Worm (Caenorhabditis elegans) whole organism, L4 larva: ENCODE measurements around the gene ZK899.1.
A peak's percentile ranks its signal among the peaks of the same experiment; 100 is the strongest.

Source experiments
- D1046.2 ChIP-seq: fragments of 200-800 bp; sonication (Bioruptor generic); IDR thresholded peaks from 2 replicates; pipeline ENCODE4 v1.3.6; 2022; ENCODE audit warnings: missing genetic modification characterization, missing compliant biosample characterization
- R02D3.7 ChIP-seq: fragments of 150-350 bp; sonication (generic microtip); optimal IDR thresholded peaks from 3 replicates; lab custom pipeline; 2014; ENCODE audit warnings: missing biosample characterization, missing genetic modification characterization
- Y48G9A.11 ChIP-seq: fragments of 200-800 bp; sonication (Bioruptor generic); IDR thresholded peaks from 2 replicates; pipeline ENCODE4 v1.3.6; 2022; ENCODE audit warnings: missing genetic modification reagents, missing genetic modification characterization, missing compliant biosample characterization
- Y5F2A.4 ChIP-seq: fragments of 200-800 bp; sonication (Bioruptor generic); optimal IDR thresholded peaks from 2 replicates; lab custom pipeline; 2018; ENCODE audit warnings: mild to moderate bottlenecking, missing genetic modification characterization, missing compliant biosample characterization
- Y75B8A.6 ChIP-seq: fragments of 200-800 bp; sonication (Bioruptor generic); IDR thresholded peaks from 2 replicates; pipeline ENCODE4 v1.3.6; 2022; ENCODE audit warnings: missing genetic modification reagents, missing genetic modification characterization, missing compliant biosample characterization
- ZK337.2 ChIP-seq: fragments of 200-800 bp; sonication (Bioruptor generic); IDR thresholded peaks from 2 replicates; pipeline ENCODE4 v1.3.6; 2022; ENCODE audit warnings: missing genetic modification reagents, missing genetic modification characterization, missing compliant biosample characterization
- aha-1 ChIP-seq: fragments of 150-350 bp; peaks from one replicate; lab custom pipeline; 2014; ENCODE audit warnings: missing biosample characterization, missing genetic modification characterization
- attf-4 ChIP-seq: sonication (generic microtip); optimal IDR thresholded peaks from 3 replicates; lab custom pipeline; 2017; ENCODE audit warnings: missing biosample characterization, missing genetic modification characterization
- ceh-28 ChIP-seq: fragments of 150-350 bp; optimal IDR thresholded peaks from 2 replicates; lab custom pipeline; 2014; ENCODE audit warnings: missing biosample characterization, missing genetic modification reagents, missing genetic modification characterization
- ceh-82 ChIP-seq: sonication (generic microtip); optimal IDR thresholded peaks from 2 replicates; lab custom pipeline; 2017; ENCODE audit warnings: missing biosample characterization, missing genetic modification characterization
- cey-2 ChIP-seq: sonication (generic microtip); optimal IDR thresholded peaks from 3 replicates; lab custom pipeline; 2017; ENCODE audit warnings: missing genetic modification characterization, mild to moderate bottlenecking, missing compliant biosample characterization, antibody characterized with exemption, borderline replicate concordance; ENCODE audit not compliant: insufficient read depth
- dpl-1 ChIP-seq: fragments of 150-350 bp; optimal IDR thresholded peaks from 2 replicates; lab custom pipeline; 2014; ENCODE audit warnings: missing biosample characterization, missing genetic modification reagents, missing genetic modification characterization
- duxl-1 ChIP-seq: sonication (generic microtip); optimal IDR thresholded peaks from 2 replicates; lab custom pipeline; 2016; ENCODE audit warnings: mild to moderate bottlenecking, missing genetic modification characterization, moderate library complexity, missing compliant biosample characterization; ENCODE audit not compliant: poor library complexity
- hlh-11 ChIP-seq: fragments of 200-800 bp; sonication (Bioruptor generic); optimal IDR thresholded peaks from 2 replicates; lab custom pipeline; 2018; ENCODE audit warnings: mild to moderate bottlenecking, missing genetic modification characterization, missing compliant biosample characterization
- hlh-30 ChIP-seq: sonication (generic microtip); optimal IDR thresholded peaks from 2 replicates; lab custom pipeline; 2017; ENCODE audit warnings: antibody characterized with exemption, mild to moderate bottlenecking, missing genetic modification characterization, missing compliant biosample characterization; ENCODE audit not compliant: insufficient read depth
- lin-1 ChIP-seq: fragments of 200-800 bp; sonication (Bioruptor generic); IDR thresholded peaks from 2 replicates; pipeline ENCODE4 v1.3.6; 2022; ENCODE audit warnings: missing genetic modification reagents, missing genetic modification characterization, missing compliant biosample characterization
- lin-29 ChIP-seq: fragments of 200-800 bp; sonication (Bioruptor generic); IDR thresholded peaks from 2 replicates; pipeline ENCODE4 v1.3.6; 2022; ENCODE audit warnings: missing genetic modification reagents, missing genetic modification characterization, missing compliant biosample characterization
- lir-3 ChIP-seq: sonication (generic microtip); optimal IDR thresholded peaks from 2 replicates; lab custom pipeline; 2016; ENCODE audit warnings: mild to moderate bottlenecking, missing genetic modification characterization, missing compliant biosample characterization
- madf-5 ChIP-seq, 2 experiments: fragments of 200-800 bp; sonication (Bioruptor generic); IDR thresholded peaks; 2 replicates each; pipeline ENCODE4 v1.3.6; 2022; ENCODE audit warnings: missing compliant biosample characterization in 2 of 2, missing genetic modification characterization in 2 of 2
- madf-9 ChIP-seq: fragments of 200-800 bp; sonication (Bioruptor generic); conservative IDR thresholded peaks from 2 replicates; pipeline ENCODE4 v1.3.6; 2022; ENCODE audit warnings: missing genetic modification reagents, missing genetic modification characterization, missing compliant biosample characterization
- mep-1 ChIP-seq: fragments of 150-350 bp; sonication (generic microtip); optimal IDR thresholded peaks from 3 replicates; lab custom pipeline; 2014; ENCODE audit warnings: missing biosample characterization, missing genetic modification characterization
- mxl-2 ChIP-seq: fragments of 200-800 bp; sonication (Bioruptor generic); conservative IDR thresholded peaks from 2 replicates; pipeline ENCODE4 v1.3.6; 2022; ENCODE audit warnings: missing genetic modification reagents, missing genetic modification characterization, missing compliant biosample characterization
- nhr-10 ChIP-seq: fragments of 150-350 bp; optimal IDR thresholded peaks from 2 replicates; lab custom pipeline; 2014; ENCODE audit warnings: missing biosample characterization, missing genetic modification characterization
- nhr-11 ChIP-seq: fragments of 150-350 bp; optimal IDR thresholded peaks from 2 replicates; lab custom pipeline; 2014; ENCODE audit warnings: missing biosample characterization, missing genetic modification characterization
- nhr-28 ChIP-seq: fragments of 150-350 bp; optimal IDR thresholded peaks from 2 replicates; lab custom pipeline; 2014; ENCODE audit warnings: missing biosample characterization, missing genetic modification characterization
- nhr-41 ChIP-seq: fragments of 200-800 bp; sonication (Bioruptor generic); IDR thresholded peaks from 2 replicates; pipeline ENCODE4 v1.3.6; 2022; ENCODE audit warnings: missing genetic modification reagents, missing genetic modification characterization, missing compliant biosample characterization
- nhr-6 ChIP-seq: fragments of 150-350 bp; optimal IDR thresholded peaks from 2 replicates; lab custom pipeline; 2014; ENCODE audit warnings: missing biosample characterization, missing genetic modification characterization
- pha-4 ChIP-seq, 2 experiments: fragments of 150-350 bp in 1 of 2; fragments of 200-800 bp in 1 of 2; sonication (Bioruptor generic) in 1 of 2; IDR thresholded peaks in 1 of 2; optimal IDR thresholded peaks in 1 of 2; 2 replicates each; pipeline versions ENCODE4 v1.3.6 to Lab custom; 2014 to 2022; ENCODE audit warnings: missing genetic modification characterization in 2 of 2, missing genetic modification reagents in 2 of 2, missing biosample characterization in 1 of 2, missing compliant biosample characterization in 1 of 2
- rbr-2 ChIP-seq: sonication (generic microtip); optimal IDR thresholded peaks from 2 replicates; lab custom pipeline; 2016; ENCODE audit warnings: missing genotype, missing genetic modification characterization, missing compliant biosample characterization
- set-16 ChIP-seq: fragments of 200-800 bp; sonication (Bioruptor generic); IDR thresholded peaks from 2 replicates; pipeline ENCODE4 v1.3.6; 2022; ENCODE audit warnings: missing genetic modification reagents, missing genetic modification characterization, missing compliant biosample characterization
- snpc-1.2 ChIP-seq: fragments of 200-800 bp; sonication (Bioruptor generic); IDR thresholded peaks from 2 replicates; pipeline ENCODE4 v1.3.6; 2022; ENCODE audit warnings: missing genetic modification reagents, missing genetic modification characterization, missing compliant biosample characterization
- unc-62 ChIP-seq, 3 experiments: fragments of 150-350 bp in 1 of 3; sonication (generic microtip); optimal IDR thresholded peaks in 2 of 3; peaks in 1 of 3; 1 replicate in 1 of 3; 2 replicates in 2 of 3; lab custom pipeline; 2014 to 2017; ENCODE audit warnings: missing biosample characterization in 3 of 3, missing genetic modification characterization in 3 of 3, missing genetic modification reagents in 3 of 3, missing genotype in 1 of 3
- vab-7 ChIP-seq: fragments of 200-800 bp; sonication (Bioruptor generic); IDR thresholded peaks from 2 replicates; pipeline ENCODE4 v1.3.6; 2022; ENCODE audit warnings: missing genetic modification reagents, missing genetic modification characterization, missing compliant biosample characterization
- zag-1 ChIP-seq: fragments of 150-350 bp; optimal IDR thresholded peaks from 2 replicates; lab custom pipeline; 2014; ENCODE audit warnings: missing biosample characterization, missing genetic modification characterization

Gene ZK899.1

ce11 chrX:9403622-9404255 is 42.7 kb upstream of the ZK899.1 start (continued):
- TF ChIP-seq hlh-11 (tag; lab: Kevin White, UChicago) (peak; percentile 2), Y5F2A.4 (GFP tag; lab: Kevin White, UChicago) (no peak), duxl-1 (no peak), nhr-10 (tag; lab: Kevin White, UChicago) (no peak), mxl-2 (GFP tag; lab: Robert Waterston, UW) (no peak), nhr-11 (tag; lab: Kevin White, UChicago) (no peak), R02D3.7 (tag; lab: Kevin White, UChicago) (no peak)
- TF ChIP-seq, all 104 proteins: peak for 7

ce11 chrX:9405922-9406321 is 40.5 kb upstream of the ZK899.1 start:
- TF ChIP-seq madf-9 (GFP tag; lab: Robert Waterston, UW) (no peak), D1046.2 (GFP tag; lab: Robert Waterston, UW) (no peak), Y48G9A.11 (GFP tag; lab: Robert Waterston, UW) (no peak), unc-62 (GFP tag; optimal IDR thresholded peaks at IDR 0.05 in 1 of 2; lab: Kevin White, UChicago) (no peak), unc-62 (tag; optimal IDR thresholded peaks at IDR 0.05; lab: Kevin White, UChicago) (no peak), pha-4 (GFP tag; IDR thresholded peaks at IDR 0.05; lab: Robert Waterston, UW) (no peak), pha-4 (tag; optimal IDR thresholded peaks at IDR 0.05; lab: Kevin White, UChicago) (no peak), R02D3.7 (tag; lab: Kevin White, UChicago) (no peak), Y5F2A.4 (GFP tag; lab: Kevin White, UChicago) (no peak)
- TF ChIP-seq, all 104 proteins: peak for 0

ce11 chrX:9409114-9409513 is 37.3 kb upstream of the ZK899.1 start:
- peak in 1 of 2 experiments; percentile 33 for TF ChIP-seq unc-62 (GFP tag; optimal IDR thresholded peaks at IDR 0.05 in 1 of 2; lab: Kevin White, UChicago)
- no peak for TF ChIP-seq unc-62 (tag; optimal IDR thresholded peaks at IDR 0.05; lab: Kevin White, UChicago)
- TF ChIP-seq mep-1 = no peak
- no peak for TF ChIP-seq D1046.2 (GFP tag; lab: Robert Waterston, UW)
- peak; percentile 44 for TF ChIP-seq hlh-30
- no peak for TF ChIP-seq lin-1
- TF ChIP-seq lin-29 = no peak
- TF ChIP-seq duxl-1 = no peak
- no peak for TF ChIP-seq nhr-41 (GFP tag; lab: Robert Waterston, UW)
- TF ChIP-seq pha-4 (GFP tag; IDR thresholded peaks at IDR 0.05; lab: Robert Waterston, UW) = no peak
- no peak for TF ChIP-seq pha-4 (tag; optimal IDR thresholded peaks at IDR 0.05; lab: Kevin White, UChicago)
- TF ChIP-seq aha-1 = peak; percentile 38
- no peak for TF ChIP-seq cey-2 (tag; lab: Kevin White, UChicago)
- no peak for TF ChIP-seq madf-5 (GFP tag; IDR thresholded peaks at IDR 0.05; lab: Robert Waterston, UW)
- no peak for TF ChIP-seq ceh-28 (tag; lab: Kevin White, UChicago)
- no peak for TF ChIP-seq vab-7 (GFP tag; lab: Robert Waterston, UW)
- TF ChIP-seq attf-4 = no peak
- TF ChIP-seq lir-3 (tag; lab: Kevin White, UChicago) = no peak
- no peak for TF ChIP-seq dpl-1 (GFP tag; lab: Kevin White, UChicago)
- no peak for TF ChIP-seq madf-9 (GFP tag; lab: Robert Waterston, UW)
- no peak for TF ChIP-seq Y75B8A.6 (GFP tag; lab: Robert Waterston, UW)
- TF ChIP-seq zag-1 = no peak
- TF ChIP-seq hlh-11 (tag; lab: Kevin White, UChicago) = no peak
- no peak for TF ChIP-seq ZK337.2 (GFP tag; lab: Robert Waterston, UW)
- no peak for TF ChIP-seq ceh-82 (tag; lab: Kevin White, UChicago)
- no peak for TF ChIP-seq nhr-6 (tag; lab: Kevin White, UChicago)
- no peak for TF ChIP-seq rbr-2 (tag; lab: Kevin White, UChicago)
- TF ChIP-seq set-16 (GFP tag; lab: Robert Waterston, UW) = no peak
- TF ChIP-seq, all 104 proteins: peak for 3

ce11 chrX:9410747-9411146 is 35.7 kb upstream of the ZK899.1 start:
- TF ChIP-seq snpc-1.2 (GFP tag; lab: Robert Waterston, UW) (no peak), nhr-28 (peak; percentile 5), attf-4 (no peak)
- TF ChIP-seq, all 104 proteins: peak for 1
